Fruit fly (Drosophila melanogaster) whole organism: Measurements from ENCODE around the gene CG15725.

Experiments
- pan ChIP-seq: fragments of >200 bp; optimal IDR thresholded peaks from 2 replicates; lab custom pipeline; 2017
- psq ChIP-seq: fragments of >200 bp; optimal IDR thresholded peaks from 2 replicates; lab custom pipeline; 2017
- usp ChIP-seq: fragments of >200 bp; optimal IDR thresholded peaks from 2 replicates; lab custom pipeline; 2017; ENCODE audit warnings: missing biosample characterization, missing genetic modification characterization, mixed read lengths

DNA sequence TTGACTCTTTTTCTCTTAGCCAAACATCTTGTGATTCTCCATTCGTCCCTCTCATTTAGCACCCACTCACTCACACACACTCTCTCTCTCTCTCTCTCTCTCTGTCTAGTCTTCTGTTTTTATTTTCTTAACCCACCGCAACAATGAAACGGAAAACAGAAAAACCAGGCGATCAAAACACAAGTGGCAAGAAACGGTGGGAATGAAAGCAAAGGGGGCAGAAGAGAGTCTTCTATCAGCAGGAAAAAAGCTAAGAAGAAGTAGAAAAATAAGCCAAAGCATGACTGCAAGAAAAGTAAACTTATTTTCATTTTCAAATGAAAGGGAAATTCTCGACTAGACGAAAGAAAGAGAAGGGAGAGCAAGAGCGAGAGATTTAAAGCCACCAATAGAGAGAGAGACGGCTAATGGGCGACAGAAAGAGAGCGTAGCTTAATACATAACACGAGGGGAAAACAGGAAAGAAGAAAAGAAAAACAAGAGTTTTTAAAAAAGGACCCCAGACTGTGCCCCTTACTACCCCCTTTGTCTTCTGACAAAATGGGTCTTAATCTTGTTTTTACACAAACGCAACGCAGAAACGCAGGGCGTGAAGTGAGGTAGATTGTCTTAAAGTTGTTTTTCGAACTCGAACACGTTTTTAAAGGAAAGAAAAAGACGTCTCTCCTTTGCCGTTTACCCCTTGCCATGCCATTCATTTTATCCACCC lies 31.7 kb upstream of the CG15725 start:
- no peak for TF ChIP-seq pan (lab: Kevin White, UChicago)
- TF ChIP-seq usp (GFP tag; lab: Kevin White, UChicago): no peak
- TF ChIP-seq psq (lab: Kevin White, UChicago): no peak
